Fruit fly (Drosophila melanogaster) whole organism, embryonic: ENCODE data around the gene side-IV.

Experiments used
- B-H1 ChIP-seq: fragments of 200-800 bp; sonication (Bioruptor generic); IDR thresholded peaks from 3 replicates; pipeline ENCODE4 v1.3.6; 2022; ENCODE audit warnings: missing biosample characterization, missing genetic modification characterization
- CG10274 ChIP-seq: fragments of 200-800 bp; sonication (Bioruptor generic); optimal IDR thresholded peaks from 3 replicates; lab custom pipeline; 2017; ENCODE audit warnings: missing biosample characterization, mild to moderate bottlenecking, missing genetic modification characterization
- CG10321 ChIP-seq: fragments of 200-800 bp; sonication (Bioruptor generic); IDR thresholded peaks from 2 replicates; pipeline ENCODE4 v1.3.6; 2022; ENCODE audit warnings: missing biosample characterization, missing genetic modification characterization
- CG1603 ChIP-seq: fragments of 200-800 bp; sonication (Bioruptor generic); optimal IDR thresholded peaks from 2 replicates; lab custom pipeline; 2019; ENCODE audit warnings: missing biosample characterization, mild to moderate bottlenecking, missing genetic modification characterization, moderate library complexity
- CG18262 ChIP-seq: fragments of 200-800 bp; optimal IDR thresholded peaks from 3 replicates; lab custom pipeline; 2019; ENCODE audit warnings: missing biosample characterization, mild to moderate bottlenecking, missing genetic modification characterization, moderate library complexity
- CG2120 ChIP-seq: fragments of 200-800 bp; sonication (Bioruptor generic); optimal IDR thresholded peaks from 3 replicates; lab custom pipeline; 2016; ENCODE audit warnings: missing biosample characterization, missing genetic modification characterization
- CG34376 ChIP-seq: fragments of 200-800 bp; sonication (Bioruptor generic); optimal IDR thresholded peaks from 2 replicates; lab custom pipeline; 2018; ENCODE audit warnings: missing biosample characterization, mild to moderate bottlenecking, missing genetic modification characterization
- CG5180 ChIP-seq: fragments of 200-800 bp; sonication (Bioruptor generic); optimal IDR thresholded peaks from 3 replicates; lab custom pipeline; 2017; ENCODE audit warnings: missing biosample characterization, missing genetic modification characterization, mild to moderate bottlenecking, moderate library complexity, missing genetic modification reagents
- CG7271 ChIP-seq: fragments of 200-800 bp; sonication (Bioruptor generic); optimal IDR thresholded peaks from 2 replicates; lab custom pipeline; 2018; ENCODE audit warnings: missing biosample characterization, mild to moderate bottlenecking, missing genetic modification characterization, moderate library complexity
- CG8388 ChIP-seq: fragments of 200-800 bp; sonication (Bioruptor generic); optimal IDR thresholded peaks from 2 replicates; lab custom pipeline; 2019; ENCODE audit warnings: missing biosample characterization, mild to moderate bottlenecking, missing genetic modification characterization, moderate library complexity
- CG9215 ChIP-seq: fragments of 200-800 bp; sonication (Bioruptor generic); IDR thresholded peaks from 2 replicates; pipeline ENCODE4 v1.3.6; 2022; ENCODE audit warnings: missing biosample characterization, missing genetic modification characterization
- Camta ChIP-seq: fragments of 200-800 bp; sonication (Bioruptor generic); optimal IDR thresholded peaks from 2 replicates; lab custom pipeline; 2016; ENCODE audit warnings: missing biosample characterization, missing genetic modification characterization
- CkIIα-i1 ChIP-seq: fragments of 200-800 bp; sonication (Bioruptor generic); IDR thresholded peaks from 2 replicates; pipeline ENCODE4 v1.3.6; 2022; ENCODE audit warnings: missing biosample characterization, missing genetic modification characterization
- Dek ChIP-seq: fragments of 200-800 bp; sonication (Bioruptor generic); optimal IDR thresholded peaks from 3 replicates; lab custom pipeline; 2019; ENCODE audit warnings: missing biosample characterization, mild to moderate bottlenecking, missing genetic modification characterization, moderate library complexity
- Dip2 ChIP-seq: fragments of 200-800 bp; sonication (Bioruptor generic); IDR thresholded peaks from 2 replicates; pipeline ENCODE4 v1.3.6; 2022; ENCODE audit warnings: missing biosample characterization, missing genetic modification characterization
- Dll ChIP-seq: fragments of 200-800 bp; sonication (Bioruptor generic); IDR thresholded peaks from 4 replicates; pipeline ENCODE4 v1.3.6; 2022; ENCODE audit warnings: missing biosample characterization, missing genetic modification characterization; ENCODE audit not compliant: partially characterized antibody
- E2f2 ChIP-seq: fragments of 200-800 bp; sonication (Bioruptor generic); IDR thresholded peaks from 2 replicates; pipeline ENCODE4 v1.3.6; 2022; ENCODE audit warnings: missing biosample characterization, missing genetic modification characterization
- Gsc ChIP-seq: fragments of 200-800 bp; sonication (Bioruptor generic); IDR thresholded peaks from 2 replicates; pipeline ENCODE4 v1.3.6; 2022; ENCODE audit warnings: missing biosample characterization, missing genetic modification characterization
- Kr ChIP-seq: fragments of 200-800 bp; sonication (Bioruptor generic); optimal IDR thresholded peaks from 2 replicates; lab custom pipeline; 2017; ENCODE audit warnings: missing biosample characterization, mild to moderate bottlenecking, missing genetic modification characterization
- Max ChIP-seq: fragments of 200-800 bp; sonication (Bioruptor generic); optimal IDR thresholded peaks from 2 replicates; lab custom pipeline; 2016; ENCODE audit warnings: missing biosample characterization, mild to moderate bottlenecking, missing genetic modification characterization
- NC2α ChIP-seq: fragments of 200-800 bp; sonication (Bioruptor generic); optimal IDR thresholded peaks from 2 replicates; lab custom pipeline; 2016; ENCODE audit warnings: missing biosample characterization, missing genetic modification characterization
- NC2β ChIP-seq: fragments of 200-800 bp; sonication (Bioruptor generic); optimal IDR thresholded peaks from 2 replicates; lab custom pipeline; 2016; ENCODE audit warnings: missing biosample characterization, missing genetic modification characterization
- Sry-δ ChIP-seq: fragments of 200-800 bp; sonication (Bioruptor generic); optimal IDR thresholded peaks from 2 replicates; lab custom pipeline; 2016; ENCODE audit warnings: missing biosample characterization, missing genetic modification characterization
- Ssrp ChIP-seq: fragments of 200-800 bp; sonication (Bioruptor generic); optimal IDR thresholded peaks from 2 replicates; lab custom pipeline; 2018; ENCODE audit warnings: missing biosample characterization, mild to moderate bottlenecking, missing genetic modification characterization, moderate library complexity
- Stat92E ChIP-seq, 3 experiments: fragments of >200 bp in 2 of 3; fragments of 200-800 bp in 1 of 3; sonication (Bioruptor generic) in 1 of 3; optimal IDR thresholded peaks; 2 replicates each; lab custom pipeline; 2017 to 2019; ENCODE audit warnings: missing biosample characterization in 3 of 3, missing genetic modification characterization in 3 of 3, mild to moderate bottlenecking in 1 of 3, moderate library complexity in 1 of 3
- TFAM ChIP-seq: fragments of 200-800 bp; sonication (Bioruptor generic); optimal IDR thresholded peaks from 2 replicates; lab custom pipeline; 2017; ENCODE audit warnings: missing biosample characterization, missing genetic modification characterization, inconsistent platforms
- Taf1 ChIP-seq: fragments of 200-800 bp; sonication (Bioruptor generic); IDR thresholded peaks from 2 replicates; pipeline ENCODE4 v1.3.6; 2022; ENCODE audit warnings: missing biosample characterization, missing genetic modification characterization
- cg ChIP-seq: fragments of 200-800 bp; sonication (Bioruptor generic); optimal IDR thresholded peaks from 3 replicates; lab custom pipeline; 2019; ENCODE audit warnings: missing biosample characterization, mild to moderate bottlenecking, missing genetic modification characterization, moderate library complexity
- dpn ChIP-seq, 2 experiments: fragments of 200-800 bp; sonication (Bioruptor generic); optimal IDR thresholded peaks; 3 replicates each; lab custom pipeline; 2016; ENCODE audit warnings: missing biosample characterization in 2 of 2, missing genetic modification characterization in 2 of 2
- en ChIP-seq: fragments of 200-800 bp; sonication (Bioruptor generic); optimal IDR thresholded peaks from 2 replicates; lab custom pipeline; 2016; ENCODE audit warnings: missing biosample characterization, missing genetic modification characterization
- hbn ChIP-seq: fragments of 200-800 bp; sonication (Bioruptor generic); IDR thresholded peaks from 2 replicates; pipeline ENCODE4 v1.3.6; 2022; ENCODE audit warnings: missing biosample characterization, missing genetic modification characterization; ENCODE audit not compliant: partially characterized antibody
- kay ChIP-seq: fragments of 200-800 bp; sonication (Bioruptor generic); optimal IDR thresholded peaks from 2 replicates; lab custom pipeline; 2016; ENCODE audit warnings: missing biosample characterization, missing genetic modification characterization
- lmd ChIP-seq: fragments of 200-800 bp; sonication (Bioruptor generic); IDR thresholded peaks from 2 replicates; pipeline ENCODE4 v1.3.6; 2022; ENCODE audit warnings: missing biosample characterization, missing genetic modification characterization
- lov ChIP-seq, 2 experiments: fragments of 200-800 bp in 1 of 2; fragments of >200 bp in 1 of 2; sonication (Bioruptor generic) in 1 of 2; IDR thresholded peaks in 1 of 2; optimal IDR thresholded peaks in 1 of 2; 2 replicates in 1 of 2; 3 replicates in 1 of 2; pipeline versions ENCODE4 v1.3.6 to Lab custom; 2017 to 2022; ENCODE audit warnings: missing biosample characterization in 1 of 2, missing genetic modification characterization in 1 of 2
- luna ChIP-seq: fragments of 200-800 bp; sonication (Bioruptor generic); optimal IDR thresholded peaks from 2 replicates; lab custom pipeline; 2016; ENCODE audit warnings: missing biosample characterization, missing genetic modification characterization
- mirr ChIP-seq: fragments of 200-800 bp; sonication (Bioruptor generic); optimal IDR thresholded peaks from 3 replicates; lab custom pipeline; 2018; ENCODE audit warnings: missing biosample characterization, mild to moderate bottlenecking, missing genetic modification characterization
- nerfin-1 ChIP-seq: fragments of 200-800 bp; sonication (Bioruptor generic); optimal IDR thresholded peaks from 3 replicates; lab custom pipeline; 2019; ENCODE audit warnings: missing biosample characterization, mild to moderate bottlenecking, missing genetic modification characterization, moderate library complexity
- otp ChIP-seq: fragments of 200-800 bp; sonication (Bioruptor generic); IDR thresholded peaks from 3 replicates; pipeline ENCODE4, ENCODE4 v1.3.6; 2022; ENCODE audit warnings: missing biosample characterization, missing genetic modification characterization
- pan ChIP-seq, 4 experiments: fragments of >200 bp in 3 of 4; fragments of 200-800 bp in 1 of 4; sonication (Bioruptor generic) in 1 of 4; optimal IDR thresholded peaks in 3 of 4; IDR thresholded peaks in 1 of 4; 2 replicates each; pipeline versions ENCODE4 v1.3.6 to Lab custom; 2017 to 2022; ENCODE audit warnings: missing biosample characterization in 2 of 4, missing genetic modification characterization in 2 of 4, mixed read lengths in 1 of 4
- prd ChIP-seq, 3 experiments: fragments of >200 bp in 2 of 3; fragments of 200-800 bp in 1 of 3; sonication (Bioruptor generic) in 1 of 3; optimal IDR thresholded peaks in 2 of 3; IDR thresholded peaks in 1 of 3; 2 replicates in 2 of 3; 3 replicates in 1 of 3; pipeline versions ENCODE4 v1.3.6 to Lab custom; 2017 to 2022; ENCODE audit warnings: missing biosample characterization in 1 of 3, missing genetic modification characterization in 1 of 3
- sc ChIP-seq, 3 experiments: fragments of >200 bp in 2 of 3; fragments of 200-800 bp in 1 of 3; sonication (Bioruptor generic) in 1 of 3; optimal IDR thresholded peaks; 2 replicates in 2 of 3; 3 replicates in 1 of 3; lab custom pipeline; 2017; ENCODE audit warnings: mild to moderate bottlenecking in 1 of 3, missing biosample characterization in 1 of 3, missing genetic modification characterization in 1 of 3, missing genetic modification reagents in 1 of 3
- seq ChIP-seq: fragments of 200-800 bp; sonication (Bioruptor generic); IDR thresholded peaks from 2 replicates; pipeline ENCODE4 v1.3.6; 2022; ENCODE audit warnings: missing biosample characterization, missing genetic modification characterization
- sisA ChIP-seq: fragments of 200-800 bp; sonication (Bioruptor generic); IDR thresholded peaks from 2 replicates; pipeline ENCODE4 v1.3.6; 2022; ENCODE audit warnings: missing biosample characterization, missing genetic modification characterization
- sug ChIP-seq: fragments of 200-800 bp; optimal IDR thresholded peaks from 2 replicates; lab custom pipeline; 2019; ENCODE audit warnings: missing biosample characterization, mild to moderate bottlenecking, missing genetic modification characterization, moderate library complexity
- tin ChIP-seq: fragments of 200-800 bp; sonication (Bioruptor generic); optimal IDR thresholded peaks from 3 replicates; lab custom pipeline; 2016; ENCODE audit warnings: missing biosample characterization, missing genetic modification characterization
- tna ChIP-seq: fragments of 200-800 bp; sonication (Bioruptor generic); IDR thresholded peaks from 2 replicates; pipeline ENCODE4 v1.3.6; 2022; ENCODE audit warnings: missing biosample characterization, missing genetic modification characterization; ENCODE audit not compliant: partially characterized antibody
- trh ChIP-seq: fragments of 200-800 bp; sonication (Bioruptor generic); optimal IDR thresholded peaks from 2 replicates; lab custom pipeline; 2016; ENCODE audit warnings: missing biosample characterization, missing genetic modification characterization
- vnd ChIP-seq: fragments of 200-800 bp; sonication (Bioruptor generic); IDR thresholded peaks from 3 replicates; pipeline ENCODE4 v1.3.6; 2022; ENCODE audit warnings: missing biosample characterization, missing genetic modification characterization; ENCODE audit not compliant: partially characterized antibody

The side-IV gene

dm6 chr3R:13425470-13426033 lies 24.8 kb upstream of the side-IV start, which contains the start of gene Act87E (continued):
- TF ChIP-seq otp (GFP tag; lab: Robert Waterston, UW) (no peak), NC2α (GFP tag; lab: Kevin White, UChicago) (no peak), Ssrp (tag; lab: Kevin White, UChicago) (peak; percentile 78), en (no peak), hbn (GFP tag; lab: Robert Waterston, UW) (no peak), CG5180 (peak; percentile 43), Max (no peak), sug (tag; lab: Kevin White, UChicago) (peak; percentile 47), Gsc (GFP tag; lab: Robert Waterston, UW) (no peak), NC2β (GFP tag; lab: Kevin White, UChicago) (no peak), Dek (tag; lab: Kevin White, UChicago) (peak; percentile 52), mirr (GFP tag; lab: Kevin White, UChicago) (no peak), Stat92E (GFP tag; optimal IDR thresholded peaks at IDR 0.05; lab: Kevin White, UChicago) (peak in 1 of 3 experiments; percentile 50), vnd (GFP tag; lab: Robert Waterston, UW) (no peak), tin (GFP tag; lab: Kevin White, UChicago) (peak; percentile 58), CG10274 (GFP tag; lab: Kevin White, UChicago) (no peak), luna (GFP tag; lab: Kevin White, UChicago) (no peak), CG2120 (GFP tag; lab: Kevin White, UChicago) (no peak), kay (GFP tag; lab: Kevin White, UChicago) (no peak), E2f2 (GFP tag; lab: Robert Waterston, UW) (no peak), tna (GFP tag; lab: Robert Waterston, UW) (no peak), Kr (GFP tag; lab: Kevin White, UChicago) (no peak), B-H1 (GFP tag; lab: Robert Waterston, UW) (no peak), trh (no peak), sc (optimal IDR thresholded peaks at IDR 0.05; lab: Kevin White, UChicago) (no peak), sc (GFP tag; optimal IDR thresholded peaks at IDR 0.05; lab: Kevin White, UChicago) (peak; percentile 47), lov (optimal IDR thresholded peaks at IDR 0.05; lab: Kevin White, UChicago) (no peak), lov (GFP tag; IDR thresholded peaks at IDR 0.05; lab: Robert Waterston, UW) (no peak), Taf1 (GFP tag; lab: Robert Waterston, UW) (no peak), CG1603 (no peak), CG9215 (GFP tag; lab: Robert Waterston, UW) (0 out of 2 replicates have a peak, but pooled peaks have one; percentile 38), CG18262 (tag; lab: Kevin White, UChicago) (peak; percentile 90), seq (no peak), CG10321 (GFP tag; lab: Robert Waterston, UW) (no peak), Sry-δ (GFP tag; lab: Kevin White, UChicago) (no peak), TFAM (GFP tag; lab: Kevin White, UChicago) (no peak), prd (optimal IDR thresholded peaks at IDR 0.05; lab: Kevin White, UChicago) (no peak), prd (GFP tag; IDR thresholded peaks at IDR 0.05; lab: Robert Waterston, UW) (peak; percentile 49; the same call in 1 of the 3 replicates), Camta (GFP tag; lab: Kevin White, UChicago) (no peak), CG8388 (GFP tag; lab: Kevin White, UChicago) (peak; percentile 66), CkIIα-i1 (no peak), Dll (GFP tag; lab: Robert Waterston, UW) (no peak), Dip2 (GFP tag; lab: Robert Waterston, UW) (no peak), pan (optimal IDR thresholded peaks at IDR 0.05; lab: Kevin White, UChicago) (no peak), pan (GFP tag; optimal IDR thresholded peaks at IDR 0.05 in 1 of 2, IDR thresholded peaks at IDR 0.05 in 1 of 2) (peak in 1 of 2 experiments; percentile 39), sisA (GFP tag; lab: Robert Waterston, UW) (peak; percentile 55; the same call in 1 of the 2 replicates), CG7271 (tag; lab: Kevin White, UChicago) (no peak), CG34376 (no peak), nerfin-1 (tag; lab: Kevin White, UChicago) (peak; percentile 73), cg (GFP tag; lab: Kevin White, UChicago) (peak; percentile 38), lmd (GFP tag; lab: Robert Waterston, UW) (peak; percentile 61), dpn (GFP tag; optimal IDR thresholded peaks at IDR 0.05; lab: Kevin White, UChicago) (peak in 1 of 2 experiments; percentile 41)
